Fruit fly (Drosophila melanogaster) whole organism, wandering third instar larva: ENCODE data around the gene GstD2.

Source experiments
- Abd-B ChIP-seq: fragments of >200 bp; optimal IDR thresholded peaks from 2 replicates; lab custom pipeline; 2017; ENCODE audit warnings: missing biosample characterization, missing genetic modification characterization
- CG32264 ChIP-seq: fragments of 200-800 bp; sonication (Bioruptor generic); optimal IDR thresholded peaks from 2 replicates; lab custom pipeline; 2016; ENCODE audit warnings: missing biosample characterization, missing genetic modification characterization
- CG9705 ChIP-seq: fragments of 200-800 bp; sonication (Bioruptor generic); optimal IDR thresholded peaks from 2 replicates; lab custom pipeline; 2018; ENCODE audit warnings: missing biosample characterization, mild to moderate bottlenecking, missing genetic modification characterization
- Dfd ChIP-seq: fragments of >200 bp; optimal IDR thresholded peaks from 2 replicates; lab custom pipeline; 2017; ENCODE audit warnings: missing biosample characterization, missing genetic modification characterization
- Dif ChIP-seq: fragments of 200-275, 200-300 bp; sonication (Bioruptor generic); optimal IDR thresholded peaks from 2 replicates; lab custom pipeline; 2018; ENCODE audit warnings: missing biosample characterization, missing genetic modification characterization; ENCODE audit not compliant: partially characterized antibody
- GATAd ChIP-seq: sonication (Bioruptor generic); optimal IDR thresholded peaks from 2 replicates; lab custom pipeline; 2016; ENCODE audit warnings: missing biosample characterization, missing genetic modification characterization
- HLH106 ChIP-seq: fragments of 200-800 bp; optimal IDR thresholded peaks from 3 replicates; lab custom pipeline; 2019; ENCODE audit warnings: missing biosample characterization, mild to moderate bottlenecking, missing genetic modification characterization, moderate library complexity
- Hr78 ChIP-seq: fragments of >200 bp; optimal IDR thresholded peaks from 2 replicates; lab custom pipeline; 2017; ENCODE audit warnings: missing biosample characterization, missing genetic modification characterization
- Hr83 ChIP-seq: fragments of 200-300 bp; sonication (Bioruptor generic); optimal IDR thresholded peaks from 2 replicates; lab custom pipeline; 2016; ENCODE audit warnings: missing biosample characterization, mild to moderate bottlenecking, missing genetic modification characterization, moderate library complexity; ENCODE audit not compliant: poor library complexity, severe bottlenecking
- Jra ChIP-seq: sonication (Bioruptor generic); optimal IDR thresholded peaks from 2 replicates; lab custom pipeline; 2016; ENCODE audit warnings: missing biosample characterization, missing genetic modification characterization
- Myc ChIP-seq: fragments of >200 bp; optimal IDR thresholded peaks from 2 replicates; lab custom pipeline; 2017
- N ChIP-seq: fragments of >200 bp; optimal IDR thresholded peaks from 2 replicates; lab custom pipeline; 2018; ENCODE audit warnings: missing biosample characterization, missing external identifiers, missing genetic modification characterization
- OdsH ChIP-seq: fragments of 200-800 bp; sonication (Bioruptor generic); optimal IDR thresholded peaks from 2 replicates; lab custom pipeline; 2016; ENCODE audit warnings: missing biosample characterization, mild to moderate bottlenecking, missing genetic modification characterization
- Rel ChIP-seq, 2 experiments: fragments of 200-800 bp; sonication (Bioruptor generic) in 1 of 2; optimal IDR thresholded peaks; 2 replicates in 1 of 2; 3 replicates in 1 of 2; lab custom pipeline; 2016 to 2019; ENCODE audit warnings: mild to moderate bottlenecking in 2 of 2, missing biosample characterization in 2 of 2, missing genetic modification characterization in 2 of 2, moderate library complexity in 1 of 2
- Sp1 ChIP-seq: fragments of 200-800 bp; sonication (Bioruptor generic); optimal IDR thresholded peaks from 3 replicates; lab custom pipeline; 2019; ENCODE audit warnings: missing biosample characterization, mild to moderate bottlenecking, missing genetic modification characterization, moderate library complexity
- Vsx2 ChIP-seq: fragments of 200-300, 225-300 bp; sonication (Bioruptor generic); optimal IDR thresholded peaks from 2 replicates; lab custom pipeline; 2018; ENCODE audit warnings: missing biosample characterization, missing genetic modification characterization; ENCODE audit not compliant: partially characterized antibody
- br ChIP-seq: fragments of 200-800 bp; sonication (Bioruptor generic); optimal IDR thresholded peaks from 2 replicates; lab custom pipeline; 2016; ENCODE audit warnings: missing biosample characterization, missing genetic modification characterization
- brk ChIP-seq: fragments of 200-800 bp; sonication (Bioruptor generic); optimal IDR thresholded peaks from 2 replicates; lab custom pipeline; 2016; ENCODE audit warnings: missing biosample characterization, mild to moderate bottlenecking, missing genetic modification characterization
- dmrt93B ChIP-seq: fragments of 200-800 bp; sonication (Bioruptor generic); optimal IDR thresholded peaks from 2 replicates; lab custom pipeline; 2018; ENCODE audit warnings: missing biosample characterization, mild to moderate bottlenecking, missing genetic modification characterization
- dsf ChIP-seq: sonication (Bioruptor generic); optimal IDR thresholded peaks from 2 replicates; lab custom pipeline; 2016; ENCODE audit warnings: missing biosample characterization, missing genetic modification characterization, borderline replicate concordance
- ey ChIP-seq: fragments of 200-800 bp; sonication (Bioruptor generic); optimal IDR thresholded peaks from 2 replicates; lab custom pipeline; 2016; ENCODE audit warnings: missing biosample characterization, missing genetic modification characterization
- foxo ChIP-seq, 2 experiments: fragments of 200-800 bp; sonication (Bioruptor generic); optimal IDR thresholded peaks; 2 replicates in 1 of 2; 3 replicates in 1 of 2; lab custom pipeline; 2016 to 2017; ENCODE audit warnings: missing biosample characterization in 2 of 2, missing genetic modification characterization in 2 of 2
- fru ChIP-seq: fragments of 200-800 bp; sonication (Bioruptor generic); optimal IDR thresholded peaks from 3 replicates; lab custom pipeline; 2016; ENCODE audit warnings: missing biosample characterization, mild to moderate bottlenecking, missing genetic modification characterization
- jim ChIP-seq: fragments of 175-275, 200-325 bp; sonication (Bioruptor generic); optimal IDR thresholded peaks from 2 replicates; lab custom pipeline; 2016; ENCODE audit warnings: missing biosample characterization, mild to moderate bottlenecking, missing genetic modification characterization
- lola ChIP-seq: fragments of >200 bp; optimal IDR thresholded peaks from 2 replicates; lab custom pipeline; 2017; ENCODE audit warnings: missing biosample characterization, missing genetic modification characterization
- pan ChIP-seq: fragments of >200 bp; optimal IDR thresholded peaks from 2 replicates; lab custom pipeline; 2017
- psq ChIP-seq: fragments of 200-800 bp; sonication (Bioruptor generic); optimal IDR thresholded peaks from 3 replicates; lab custom pipeline; 2017; ENCODE audit warnings: missing biosample characterization, mild to moderate bottlenecking, missing genetic modification characterization, moderate library complexity
- rgr ChIP-seq: fragments of 200-800 bp; sonication (Bioruptor generic); optimal IDR thresholded peaks from 3 replicates; lab custom pipeline; 2016; ENCODE audit warnings: missing biosample characterization, mild to moderate bottlenecking, missing genetic modification characterization
- sage ChIP-seq: fragments of 200-800 bp; sonication (Bioruptor generic); optimal IDR thresholded peaks from 2 replicates; lab custom pipeline; 2016; ENCODE audit warnings: missing biosample characterization, mild to moderate bottlenecking, missing genetic modification characterization
- usp ChIP-seq: fragments of >200 bp; optimal IDR thresholded peaks from 2 replicates; lab custom pipeline; 2017; ENCODE audit warnings: missing biosample characterization, missing genetic modification characterization
- woc ChIP-seq: sonication (Bioruptor generic); optimal IDR thresholded peaks from 2 replicates; lab custom pipeline; 2016; ENCODE audit warnings: missing biosample characterization, mild to moderate bottlenecking, missing genetic modification characterization

Gene GstD2

DNA sequence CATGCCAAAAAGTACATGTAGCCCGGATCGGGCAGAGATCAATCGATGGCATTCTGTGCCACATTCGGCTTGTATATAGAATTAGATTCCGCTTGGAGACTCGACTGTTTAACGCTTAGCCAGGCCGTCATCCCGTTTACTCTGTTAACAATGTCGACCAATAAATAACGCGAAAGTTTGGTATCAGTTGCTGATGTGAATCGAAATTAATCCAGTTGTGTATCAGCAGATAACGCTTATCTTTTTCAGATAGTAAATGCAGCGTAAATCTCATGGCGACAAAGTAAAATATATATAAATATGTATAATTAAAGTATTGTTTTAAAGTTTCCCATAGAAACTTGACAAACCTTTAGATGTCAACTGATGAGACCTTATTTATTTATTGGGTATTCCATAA is 39.7 kb downstream of the GstD2 start:
- no peak for TF ChIP-seq br (GFP tag; lab: Kevin White, UChicago)
- no peak for TF ChIP-seq dmrt93B (GFP tag; lab: Kevin White, UChicago)
- no peak for TF ChIP-seq dsf (GFP tag; lab: Kevin White, UChicago)
- no peak for TF ChIP-seq Hr78 (GFP tag; lab: Kevin White, UChicago)
- TF ChIP-seq brk = no peak
- TF ChIP-seq rgr (GFP tag; lab: Kevin White, UChicago) = no peak
- TF ChIP-seq woc = no peak
- no peak for TF ChIP-seq sage (GFP tag; lab: Kevin White, UChicago)
- TF ChIP-seq Rel (GFP tag; optimal IDR thresholded peaks at IDR 0.05; lab: Kevin White, UChicago) = no peak
- TF ChIP-seq Rel (tag; optimal IDR thresholded peaks at IDR 0.05; lab: Kevin White, UChicago) = no peak
- TF ChIP-seq pan (lab: Kevin White, UChicago) = no peak
- no peak for TF ChIP-seq Jra (GFP tag; lab: Kevin White, UChicago)
- no peak for TF ChIP-seq CG32264
- no peak for TF ChIP-seq GATAd (GFP tag; lab: Kevin White, UChicago)
- no peak for TF ChIP-seq ey
- no peak for TF ChIP-seq Dif (GFP tag; lab: Kevin White, UChicago)
- no peak for TF ChIP-seq CG9705 (GFP tag; lab: Kevin White, UChicago)
- TF ChIP-seq jim = no peak
- no peak for TF ChIP-seq usp (GFP tag; lab: Kevin White, UChicago)
- no peak for TF ChIP-seq Vsx2 (GFP tag; lab: Kevin White, UChicago)

DNA sequence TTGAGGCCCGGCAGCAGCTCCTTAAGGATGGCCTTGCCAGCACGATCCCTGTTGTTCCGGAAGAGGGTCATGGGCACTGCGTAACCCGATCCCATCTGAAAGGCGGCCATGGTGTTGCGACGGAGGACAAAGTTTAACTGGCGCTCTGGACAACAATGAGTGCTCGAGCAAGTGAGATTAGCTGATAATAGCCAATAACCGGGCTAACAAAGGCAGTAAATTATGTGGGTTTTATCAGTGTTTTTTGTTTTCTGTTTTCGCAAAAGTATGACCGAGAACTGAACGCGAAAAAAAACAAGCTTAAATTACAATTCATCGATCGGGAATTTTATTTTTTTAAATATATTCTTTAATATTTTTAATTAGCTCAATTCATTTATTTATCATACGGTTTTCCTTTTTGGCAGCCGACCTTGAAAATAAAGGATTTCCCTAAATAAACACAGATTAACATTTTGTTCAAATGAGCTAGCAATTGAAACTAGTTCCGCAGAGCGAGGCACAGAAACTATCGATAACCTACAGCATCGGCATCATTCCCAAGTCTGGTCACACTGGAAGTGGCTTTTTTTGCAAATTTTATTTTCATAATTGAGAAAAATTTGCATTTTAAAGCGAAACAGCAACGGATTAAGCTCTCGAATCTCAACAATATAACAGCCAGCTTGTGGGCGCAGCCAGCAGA is 41.6 kb downstream of the GstD2 start, which contains the start of the genes Dip-C and pps:
TSS of gene Dip-C (minus strand) at position 486 of the 685 bp plus-strand sequence.
TSS of gene pps (plus strand) at position 555 of the 685 bp plus-strand sequence.
- TF ChIP-seq CG9705 (GFP tag; lab: Kevin White, UChicago) (no peak), dmrt93B (GFP tag; lab: Kevin White, UChicago) (no peak), Myc (lab: Kevin White, UChicago) (no peak), brk (no peak), psq (GFP tag; lab: Kevin White, UChicago) (peak; percentile 4), GATAd (GFP tag; lab: Kevin White, UChicago) (no peak), lola (no peak), HLH106 (tag; lab: Kevin White, UChicago) (no peak), usp (GFP tag; lab: Kevin White, UChicago) (no peak), N (GFP tag; lab: Kevin White, UChicago) (no peak), rgr (GFP tag; lab: Kevin White, UChicago) (no peak), Jra (GFP tag; lab: Kevin White, UChicago) (no peak), Rel (GFP tag; optimal IDR thresholded peaks at IDR 0.05; lab: Kevin White, UChicago) (no peak), Rel (tag; optimal IDR thresholded peaks at IDR 0.05; lab: Kevin White, UChicago) (peak; percentile 83), Vsx2 (GFP tag; lab: Kevin White, UChicago) (no peak), Abd-B (GFP tag; lab: Kevin White, UChicago) (no peak), ey (no peak), br (GFP tag; lab: Kevin White, UChicago) (no peak), Dfd (GFP tag; lab: Kevin White, UChicago) (no peak), Sp1 (peak; percentile 26), foxo (GFP tag; optimal IDR thresholded peaks at IDR 0.05; lab: Kevin White, UChicago) (no peak), fru (GFP tag; lab: Kevin White, UChicago) (no peak), woc (no peak), OdsH (GFP tag; lab: Kevin White, UChicago) (no peak), sage (GFP tag; lab: Kevin White, UChicago) (no peak), dsf (GFP tag; lab: Kevin White, UChicago) (no peak), Hr83 (no peak)
